Fruit fly (Drosophila melanogaster): ENCODE measurements around the gene puf.

Gene puf

DNA sequence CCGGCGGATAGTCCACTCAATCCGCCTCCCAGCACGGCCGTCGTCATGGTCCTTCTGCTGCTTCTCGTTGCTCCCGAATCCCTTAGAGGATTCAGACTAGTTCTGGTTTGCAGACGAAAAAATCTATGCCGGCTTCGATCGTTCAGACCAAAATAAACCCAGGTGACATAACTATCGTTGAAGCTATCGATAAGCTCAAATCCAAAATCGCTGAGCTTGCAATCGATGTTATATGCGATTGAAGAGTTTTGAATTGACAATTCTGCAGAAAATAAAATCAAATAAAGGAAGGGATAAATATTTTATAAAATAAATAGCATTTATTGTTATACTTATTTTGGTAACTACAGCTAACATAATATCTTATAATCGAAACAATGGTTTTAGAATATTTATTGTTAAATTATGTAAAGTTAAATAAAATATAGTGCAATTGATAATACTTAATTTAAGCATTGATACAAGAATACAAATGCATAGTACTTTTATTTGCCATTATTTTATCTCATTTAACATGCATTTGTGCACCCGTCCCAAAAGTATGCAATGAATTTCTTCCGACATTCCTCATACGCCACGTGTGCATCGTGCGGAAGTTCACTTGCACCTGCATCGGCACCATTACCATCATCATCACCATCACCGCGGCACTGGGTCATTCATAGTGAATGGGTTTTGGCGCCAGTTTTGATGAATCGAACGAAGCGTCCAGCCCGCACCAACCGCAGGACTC, 12.0 kb upstream of the puf start, which contains the start of gene Ppox:
Ppox (minus strand) TSS at position 173 of the 733 bp plus-strand sequence.
- TF ChIP-seq Ets98B (GFP tag; IDR thresholded peaks at IDR 0.05) (no peak), CG4496 (GFP tag; IDR thresholded peaks at IDR 0.05) (no peak), CG8301 (tag; optimal IDR thresholded peaks at IDR 0.05) (no peak), CG34367 (tag; optimal IDR thresholded peaks at IDR 0.05) (no peak), CG17806 (tag; optimal IDR thresholded peaks at IDR 0.05) (no peak), rn (GFP tag; IDR thresholded peaks at IDR 0.05) (no peak)

DNA sequence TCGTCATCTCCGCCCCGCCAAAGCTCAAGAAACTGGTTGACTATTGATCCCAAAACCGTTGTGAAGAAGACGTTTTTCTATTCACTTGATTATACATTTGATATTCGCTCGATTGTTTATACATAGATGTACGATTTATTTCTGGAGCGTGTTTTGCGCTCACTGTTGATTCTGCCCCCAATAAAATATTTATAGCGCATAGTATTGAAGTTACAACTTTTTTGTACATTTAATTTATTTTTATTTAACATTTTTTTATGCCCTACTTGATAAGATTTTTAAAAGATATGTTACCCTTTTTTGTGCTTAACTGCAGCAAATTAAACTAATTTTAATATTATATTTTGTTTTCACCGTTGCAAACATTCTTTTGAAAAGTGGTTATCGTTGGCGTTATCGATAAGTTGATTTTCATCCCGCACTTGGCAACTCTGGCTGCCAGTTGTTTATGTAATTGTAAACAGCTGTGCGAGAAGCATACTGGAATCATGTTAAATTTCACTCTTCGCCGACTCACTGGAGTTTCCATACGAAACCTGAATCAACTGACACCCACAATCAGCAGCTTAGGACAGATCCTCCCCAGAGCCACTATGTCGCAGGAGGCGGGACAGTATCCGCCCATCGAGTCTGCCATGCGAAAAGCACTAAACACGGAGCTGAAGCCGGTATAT, 9.5 kb upstream of the puf start, which contains the start of gene CG31126:
CG31126 (plus strand) TSS at position 449 of the 674 bp plus-strand sequence.
- TF ChIP-seq Snoo (tag; optimal IDR thresholded peaks at IDR 0.05) (no peak), CG8159 (tag; optimal IDR thresholded peaks at IDR 0.05) (no peak), Pif1B (GFP tag; optimal IDR thresholded peaks at IDR 0.05) (no peak), CG4496 (GFP tag; IDR thresholded peaks at IDR 0.05) (no peak), rn (GFP tag; IDR thresholded peaks at IDR 0.05) (no peak), CG34367 (tag; optimal IDR thresholded peaks at IDR 0.05) (no peak), gl (tag; optimal IDR thresholded peaks at IDR 0.05) (no peak), CG14655 (GFP tag; optimal IDR thresholded peaks at IDR 0.05) (no peak), CG32121 (GFP tag; IDR thresholded peaks at IDR 0.05) (no peak), CG13204 (GFP tag; optimal IDR thresholded peaks at IDR 0.05) (no peak), CG8301 (tag; optimal IDR thresholded peaks at IDR 0.05) (no peak), D1 (tag; optimal IDR thresholded peaks at IDR 0.05) (no peak), Ets98B (GFP tag; IDR thresholded peaks at IDR 0.05) (no peak), Pif1A (GFP tag; optimal IDR thresholded peaks at IDR 0.05) (no peak), CG15710 (tag; optimal IDR thresholded peaks at IDR 0.05) (no peak), CG12605 (GFP tag; IDR thresholded peaks at IDR 0.05) (no peak)

- TF ChIP-seq CG14655 (GFP tag; optimal IDR thresholded peaks at IDR 0.05), result no peak
- no peak for TF ChIP-seq CG13204 (GFP tag; optimal IDR thresholded peaks at IDR 0.05)
- TF ChIP-seq CG4496 (GFP tag; IDR thresholded peaks at IDR 0.05), result no peak
- TF ChIP-seq D1 (tag; optimal IDR thresholded peaks at IDR 0.05), result no peak
- no peak for TF ChIP-seq EcR (GFP tag; optimal IDR thresholded peaks at IDR 0.05)
- TF ChIP-seq CG9948 (tag; optimal IDR thresholded peaks at IDR 0.05), result peak; percentile 6
- no peak for TF ChIP-seq rn (GFP tag; IDR thresholded peaks at IDR 0.05)
- peak; percentile 40 for TF ChIP-seq CG15710 (tag; optimal IDR thresholded peaks at IDR 0.05)
- no peak for TF ChIP-seq Snoo (tag; optimal IDR thresholded peaks at IDR 0.05)
Measured at dm6 chr3R:24654770-24655322, 5.0 kb upstream of the puf start, which contains the start of the genes CG31125 and CG6695. TSS of gene CG31125 (minus strand) at chr3R:24654820. TSS of gene CG6695 (plus strand) at chr3R:24655160.

DNA sequence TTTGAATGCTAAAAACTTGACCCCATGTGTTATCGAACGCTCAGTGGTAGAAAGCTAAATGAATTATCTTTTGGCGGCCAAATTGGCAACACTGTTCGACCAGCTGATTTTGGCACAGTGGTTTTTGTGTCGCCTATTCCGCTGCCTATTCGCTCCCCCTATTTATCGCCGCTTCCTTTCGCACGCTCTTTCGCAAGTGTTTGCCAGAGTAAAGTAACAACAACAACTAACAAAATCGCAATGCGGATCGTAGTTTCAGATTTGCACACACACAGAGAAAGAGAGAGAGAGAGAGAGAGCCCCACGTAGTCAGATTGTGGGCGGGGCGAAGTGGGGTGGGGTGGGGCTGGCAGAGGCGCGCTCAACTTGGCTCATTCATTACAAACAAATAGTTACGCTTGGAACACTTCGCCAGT, 1.2 kb upstream of the puf start:
- peak; percentile 69 for TF ChIP-seq CG12605 (GFP tag; IDR thresholded peaks at IDR 0.05)
- TF ChIP-seq Ets98B (GFP tag; IDR thresholded peaks at IDR 0.05), result peak; percentile 71
- TF ChIP-seq fd96Ca (GFP tag; IDR thresholded peaks at IDR 0.05), result peak; percentile 60; the same call in 2 of the 3 replicates
- no peak for TF ChIP-seq CG8301 (tag; optimal IDR thresholded peaks at IDR 0.05)
- no peak for TF ChIP-seq CG17806 (tag; optimal IDR thresholded peaks at IDR 0.05)
- peak; percentile 68 for TF ChIP-seq CG32121 (GFP tag; IDR thresholded peaks at IDR 0.05)

DNA sequence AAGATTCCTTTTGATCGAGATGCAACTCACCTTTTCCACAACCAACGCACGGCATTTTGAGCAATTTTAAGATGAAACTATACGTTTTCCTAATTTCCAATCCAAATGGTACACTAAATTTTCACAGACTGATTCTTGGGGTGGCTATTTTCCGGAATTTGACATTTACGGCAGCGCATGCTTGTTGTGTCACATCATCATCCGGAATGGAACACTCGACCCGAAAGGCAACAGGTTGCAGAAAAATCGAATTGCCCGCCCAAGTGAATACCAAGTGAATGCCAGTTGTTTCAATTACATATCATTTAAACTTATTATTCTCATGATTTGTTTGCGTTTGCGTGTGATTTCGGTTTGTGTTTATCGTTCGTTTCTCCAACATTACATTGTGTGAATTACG, 14.9 kb downstream of the puf start, which contains the start of gene MtnF:
MtnF (minus strand) TSS at position 209 of the 400 bp plus-strand sequence.
- no peak for TF ChIP-seq rn (GFP tag; IDR thresholded peaks at IDR 0.05)
- peak; percentile 83 for TF ChIP-seq CG12605 (GFP tag; IDR thresholded peaks at IDR 0.05)

dm6 chr3R:24634312-24634711, 15.5 kb downstream of the puf start:
- TF ChIP-seq gl (tag; optimal IDR thresholded peaks at IDR 0.05) (no peak), D1 (tag; optimal IDR thresholded peaks at IDR 0.05) (no peak), CG10348 (GFP tag; IDR thresholded peaks at IDR 0.05) (no peak), CG34367 (tag; optimal IDR thresholded peaks at IDR 0.05) (no peak), CG14655 (GFP tag; optimal IDR thresholded peaks at IDR 0.05) (no peak), CG15710 (tag; optimal IDR thresholded peaks at IDR 0.05) (no peak), rn (GFP tag; IDR thresholded peaks at IDR 0.05) (no peak), Pif1A (GFP tag; optimal IDR thresholded peaks at IDR 0.05) (no peak), Snoo (tag; optimal IDR thresholded peaks at IDR 0.05) (no peak), CG12605 (GFP tag; IDR thresholded peaks at IDR 0.05) (no peak), CG8301 (tag; optimal IDR thresholded peaks at IDR 0.05) (no peak), CG9948 (tag; optimal IDR thresholded peaks at IDR 0.05) (no peak), CG17806 (tag; optimal IDR thresholded peaks at IDR 0.05) (no peak), CG4496 (GFP tag; IDR thresholded peaks at IDR 0.05) (no peak)

All from whole organism, pupa.